Worm (Caenorhabditis elegans) whole organism, young adult: Measurements from ENCODE around the gene catp-6.

Source experiments
- B0035.1 ChIP-seq: sonication (generic microtip); optimal IDR thresholded peaks from 2 replicates; lab custom pipeline; 2016; ENCODE audit warnings: missing genetic modification characterization, mild to moderate bottlenecking, missing compliant biosample characterization, missing genotype, missing genetic modification reagents
- B0261.1 ChIP-seq: sonication (generic microtip); optimal IDR thresholded peaks from 2 replicates; lab custom pipeline; 2016; ENCODE audit warnings: mild to moderate bottlenecking, missing genetic modification characterization, moderate library complexity, missing compliant biosample characterization
- C06A6.2 ChIP-seq: fragments of 200-800 bp; sonication (Bioruptor generic); conservative IDR thresholded peaks from 2 replicates; pipeline ENCODE4 v1.3.6; 2022; ENCODE audit warnings: missing genetic modification characterization, missing compliant biosample characterization
- F33H1.4 ChIP-seq: fragments of 200-800 bp; sonication (Bioruptor generic); IDR thresholded peaks from 2 replicates; pipeline ENCODE4 v1.3.6; 2022; ENCODE audit warnings: missing genetic modification reagents, missing genetic modification characterization, missing compliant biosample characterization
- F57C9.4 ChIP-seq: sonication (generic microtip); optimal IDR thresholded peaks from 2 replicates; lab custom pipeline; 2017; ENCODE audit warnings: mild to moderate bottlenecking, missing genetic modification characterization, missing compliant biosample characterization
- T07F8.4 ChIP-seq: sonication (generic microtip); optimal IDR thresholded peaks from 2 replicates; lab custom pipeline; 2016; ENCODE audit warnings: mild to moderate bottlenecking, missing genetic modification characterization, moderate library complexity, missing compliant biosample characterization
- Y53F4B.3 ChIP-seq: fragments of 200-800 bp; sonication (Bioruptor generic); IDR thresholded peaks from 2 replicates; pipeline ENCODE4 v1.3.6; 2022; ENCODE audit warnings: missing genetic modification reagents, missing genetic modification characterization, missing compliant biosample characterization
- Y79H2A.3 ChIP-seq: fragments of 200-800 bp; sonication (Bioruptor generic); conservative IDR thresholded peaks from 2 replicates; pipeline ENCODE4 v1.3.6; 2022; ENCODE audit warnings: missing genetic modification reagents, missing genetic modification characterization, missing compliant biosample characterization
- ZK185.1 ChIP-seq: sonication (generic microtip); optimal IDR thresholded peaks from 2 replicates; lab custom pipeline; 2016; ENCODE audit warnings: mild to moderate bottlenecking, missing genetic modification characterization, missing compliant biosample characterization; ENCODE audit not compliant: poor library complexity, severe bottlenecking
- aptf-2 ChIP-seq: fragments of 200-800 bp; sonication (Bioruptor generic); conservative IDR thresholded peaks from 2 replicates; pipeline ENCODE4 v1.3.6; 2022; ENCODE audit warnings: missing genetic modification reagents, missing genetic modification characterization, missing compliant biosample characterization
- atf-7 ChIP-seq: sonication (generic microtip); optimal IDR thresholded peaks from 2 replicates; lab custom pipeline; 2017; ENCODE audit warnings: mild to moderate bottlenecking, missing genetic modification characterization, missing compliant biosample characterization
- bed-1 ChIP-seq: fragments of 200-800 bp; sonication (Bioruptor generic); IDR thresholded peaks from 2 replicates; pipeline ENCODE4 v1.3.6; 2022; ENCODE audit warnings: missing genetic modification reagents, missing genetic modification characterization, missing compliant biosample characterization
- cebp-2 ChIP-seq: fragments of 200-800 bp; sonication (Bioruptor generic); IDR thresholded peaks from 2 replicates; pipeline ENCODE4 v1.3.6; 2022; ENCODE audit warnings: missing genetic modification characterization, missing compliant biosample characterization
- egl-44 ChIP-seq: fragments of 200-800 bp; sonication (Bioruptor generic); IDR thresholded peaks from 2 replicates; pipeline ENCODE4 v1.3.6; 2022; ENCODE audit warnings: missing genetic modification reagents, missing genetic modification characterization, missing compliant biosample characterization
- egrh-3 ChIP-seq: fragments of 200-800 bp; sonication (Bioruptor generic); IDR thresholded peaks from 2 replicates; pipeline ENCODE4 v1.3.6; 2022; ENCODE audit warnings: missing genetic modification reagents, missing genetic modification characterization, missing compliant biosample characterization
- ets-4 ChIP-seq: fragments of 200-800 bp; sonication (Bioruptor generic); optimal IDR thresholded peaks from 2 replicates; lab custom pipeline; 2018; ENCODE audit warnings: mild to moderate bottlenecking, missing genetic modification characterization, missing compliant biosample characterization
- him-1 ChIP-seq: sonication (generic microtip); optimal IDR thresholded peaks from 2 replicates; lab custom pipeline; 2016; ENCODE audit warnings: missing genotype, missing genetic modification reagents, missing genetic modification characterization, missing compliant biosample characterization
- hmg-1.2 ChIP-seq: fragments of 200-800 bp; sonication (Bioruptor generic); IDR thresholded peaks from 2 replicates; pipeline ENCODE4 v1.3.6; 2022; ENCODE audit warnings: missing genetic modification reagents, missing genetic modification characterization, missing compliant biosample characterization
- lin-26 ChIP-seq: fragments of 200-800 bp; sonication (Bioruptor generic); IDR thresholded peaks from 2 replicates; pipeline ENCODE4 v1.3.6; 2022; ENCODE audit warnings: missing genetic modification reagents, missing genetic modification characterization, missing compliant biosample characterization
- lin-54 ChIP-seq: fragments of 200-800 bp; sonication (Bioruptor generic); optimal IDR thresholded peaks from 2 replicates; lab custom pipeline; 2018; ENCODE audit warnings: mild to moderate bottlenecking, missing genetic modification characterization, missing compliant biosample characterization
- madf-10 ChIP-seq: sonication (generic microtip); optimal IDR thresholded peaks from 2 replicates; lab custom pipeline; 2016; ENCODE audit warnings: mild to moderate bottlenecking, missing genetic modification characterization, missing compliant biosample characterization
- madf-8 ChIP-seq: fragments of 200-800 bp; sonication (Bioruptor generic); conservative IDR thresholded peaks from 2 replicates; pipeline ENCODE4 v1.3.6; 2022; ENCODE audit warnings: missing genetic modification reagents, missing genetic modification characterization, missing compliant biosample characterization
- mes-4 ChIP-seq: sonication (generic microtip); optimal IDR thresholded peaks from 2 replicates; lab custom pipeline; 2016; ENCODE audit warnings: missing genotype, missing genetic modification characterization, missing compliant biosample characterization
- mxl-1 ChIP-seq: sonication (generic microtip); optimal IDR thresholded peaks from 2 replicates; lab custom pipeline; 2016; ENCODE audit warnings: missing genetic modification characterization, missing compliant biosample characterization
- nfyb-1 ChIP-seq: fragments of 200-800 bp; sonication (Bioruptor generic); IDR thresholded peaks from 2 replicates; pipeline ENCODE4 v1.3.6; 2022; ENCODE audit warnings: missing genetic modification reagents, missing genetic modification characterization, missing compliant biosample characterization
- nhr-80 ChIP-seq: sonication (generic microtip); optimal IDR thresholded peaks from 2 replicates; lab custom pipeline; 2016; ENCODE audit warnings: missing genetic modification characterization, missing compliant biosample characterization
- nhr-90 ChIP-seq: sonication (generic microtip); optimal IDR thresholded peaks from 2 replicates; lab custom pipeline; 2016; ENCODE audit warnings: missing genotype, mild to moderate bottlenecking, missing genetic modification characterization, missing compliant biosample characterization
- sdz-38 ChIP-seq: sonication (generic microtip); optimal IDR thresholded peaks from 2 replicates; lab custom pipeline; 2016; ENCODE audit warnings: missing genotype, missing genetic modification characterization, missing compliant biosample characterization
- tbp1 ChIP-seq: fragments of 200-800 bp; sonication (Bioruptor generic); optimal IDR thresholded peaks from 2 replicates; lab custom pipeline; 2018; ENCODE audit warnings: mild to moderate bottlenecking, missing genetic modification characterization, missing compliant biosample characterization
- tbx-9 ChIP-seq: sonication (generic microtip); optimal IDR thresholded peaks from 2 replicates; lab custom pipeline; 2016; ENCODE audit warnings: borderline replicate concordance, missing genetic modification characterization, inconsistent platforms, missing compliant biosample characterization
- unc-62 ChIP-seq: fragments of 150-350 bp; optimal IDR thresholded peaks from 2 replicates; lab custom pipeline; 2014; ENCODE audit warnings: missing biosample characterization, missing genetic modification reagents, missing genetic modification characterization
- ztf-22 ChIP-seq: fragments of 200-800 bp; sonication (Bioruptor generic); optimal IDR thresholded peaks from 2 replicates; lab custom pipeline; 2018; ENCODE audit warnings: mild to moderate bottlenecking, missing genetic modification characterization, moderate library complexity, missing compliant biosample characterization
- ztf-28 ChIP-seq: fragments of 200-800 bp; sonication (Bioruptor generic); IDR thresholded peaks from 2 replicates; pipeline ENCODE4 v1.3.6; 2022; ENCODE audit warnings: missing genetic modification reagents, missing genetic modification characterization, missing compliant biosample characterization
- ztf-3 ChIP-seq: fragments of 200-800 bp; sonication (Bioruptor generic); optimal IDR thresholded peaks from 2 replicates; lab custom pipeline; 2018; ENCODE audit warnings: mild to moderate bottlenecking, missing genetic modification characterization, missing compliant biosample characterization
- ztf-6 ChIP-seq: fragments of 200-800 bp; sonication (Bioruptor generic); IDR thresholded peaks from 2 replicates; pipeline ENCODE4 v1.3.6; 2022; ENCODE audit warnings: missing genetic modification reagents, missing genetic modification characterization, missing compliant biosample characterization

Gene catp-6

DNA sequence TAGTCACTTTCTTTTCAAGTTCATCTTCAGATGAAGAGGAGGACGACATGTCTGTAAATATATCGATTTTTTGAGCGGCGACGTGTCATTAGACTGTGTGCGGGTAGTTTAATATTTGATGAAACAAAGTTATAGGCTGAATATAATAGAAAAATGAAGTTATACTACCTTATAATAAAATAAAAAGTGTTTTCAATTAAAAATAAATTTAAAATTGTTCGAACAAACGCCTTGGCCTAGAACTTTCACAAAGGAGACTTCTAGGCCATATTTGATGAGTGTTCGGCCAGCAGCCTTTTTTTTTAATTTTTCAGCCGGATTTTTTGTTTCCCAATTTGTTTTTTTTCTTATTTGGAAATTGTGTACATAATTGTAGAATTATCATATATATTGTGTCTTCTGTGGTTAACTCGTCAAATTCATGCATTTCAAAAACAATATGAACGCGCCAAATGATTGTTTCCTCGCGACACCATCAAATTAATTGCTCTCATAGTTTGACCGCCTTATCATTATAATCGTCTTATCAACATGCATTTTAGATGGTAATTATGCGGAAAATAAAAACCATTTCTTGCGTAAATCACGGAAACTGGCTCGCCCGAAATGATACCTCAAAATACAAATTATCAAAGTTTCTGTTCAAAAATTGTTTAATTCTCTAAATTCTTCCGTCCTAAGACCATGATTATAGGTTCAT lies 26.9 kb downstream of the catp-6 start, which contains the start of gene T13F2.2:
TSS of gene T13F2.2 (minus strand) at position 51 of the 700 bp plus-strand sequence.
- TF ChIP-seq F33H1.4 (GFP tag; lab: Robert Waterston, UW) (no peak), egl-44 (GFP tag; lab: Robert Waterston, UW) (no peak), lin-54 (GFP tag; lab: Kevin White, UChicago) (peak; percentile 15), egrh-3 (GFP tag; lab: Robert Waterston, UW) (no peak), ZK185.1 (no peak), ztf-22 (GFP tag; lab: Kevin White, UChicago) (no peak), lin-26 (no peak), B0035.1 (tag; lab: Kevin White, UChicago) (no peak), nhr-80 (peak; percentile 46)

- TF ChIP-seq hmg-1.2 (GFP tag; lab: Robert Waterston, UW) (peak; percentile 8; the same call in 1 of the 2 replicates), sdz-38 (tag; lab: Kevin White, UChicago) (no peak)
Observed at ce11 chrIV:9796494-9796893, 27.9 kb downstream of the catp-6 start, which contains the start of gene pis-1. TSS of gene pis-1 (minus strand) at chrIV:9796594.

DNA sequence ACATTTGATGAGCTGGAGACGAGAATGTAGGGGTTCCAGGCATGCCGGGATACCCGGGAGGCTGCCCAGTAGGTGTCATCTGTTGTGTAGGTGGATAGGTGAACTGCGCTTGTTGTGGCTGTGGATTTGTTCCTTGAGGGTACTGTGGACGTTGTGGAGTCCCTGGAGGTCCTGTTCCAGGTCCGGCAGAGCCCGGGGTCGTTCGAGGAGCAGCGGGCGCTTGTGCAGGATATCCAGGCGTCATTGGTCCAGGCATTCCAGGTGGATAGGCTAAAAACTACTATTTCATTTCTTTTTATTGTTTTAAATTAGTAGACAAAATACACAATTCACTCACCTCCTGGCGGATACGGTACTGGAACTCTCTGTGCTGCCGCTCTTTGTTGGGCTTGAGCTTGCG lies 29.1 kb downstream of the catp-6 start:
- TF ChIP-seq atf-7 (no peak), ets-4 (GFP tag; lab: Kevin White, UChicago) (no peak), ztf-6 (GFP tag; lab: Robert Waterston, UW) (no peak), him-1 (tag; lab: Kevin White, UChicago) (no peak), madf-10 (tag; lab: Kevin White, UChicago) (no peak), ztf-22 (GFP tag; lab: Kevin White, UChicago) (no peak), hmg-1.2 (GFP tag; lab: Robert Waterston, UW) (no peak), madf-8 (GFP tag; lab: Robert Waterston, UW) (no peak), bed-1 (GFP tag; lab: Robert Waterston, UW) (no peak), mxl-1 (no peak), F57C9.4 (tag; lab: Kevin White, UChicago) (no peak), tbp1 (GFP tag; lab: Kevin White, UChicago) (no peak), cebp-2 (GFP tag; lab: Robert Waterston, UW) (no peak), Y79H2A.3 (no peak)

- TF ChIP-seq C06A6.2 (GFP tag; lab: Robert Waterston, UW), result no peak
- TF ChIP-seq nfyb-1 (GFP tag; lab: Robert Waterston, UW), result no peak
- no peak for TF ChIP-seq T07F8.4 (tag; lab: Kevin White, UChicago)
Observed at ce11 chrIV:9790708-9791107, 33.7 kb downstream of the catp-6 start.

ce11 chrIV:9789496-9789895 lies 34.9 kb downstream of the catp-6 start, which contains the start of gene T13F2.4:
TSS of gene T13F2.4 (plus strand) at chrIV:9789796.
- no peak for TF ChIP-seq ztf-28
- TF ChIP-seq, all 124 proteins: peak for 0

- TF ChIP-seq ztf-3, result no peak
- TF ChIP-seq mes-4, result no peak
- no peak for TF ChIP-seq ztf-22 (GFP tag; lab: Kevin White, UChicago)
- TF ChIP-seq bed-1 (GFP tag; lab: Robert Waterston, UW), result no peak
- TF ChIP-seq Y53F4B.3 (GFP tag; lab: Robert Waterston, UW), result no peak
- TF ChIP-seq tbx-9 (tag; lab: Kevin White, UChicago), result no peak
- TF ChIP-seq egl-44 (GFP tag; lab: Robert Waterston, UW), result no peak
- TF ChIP-seq aptf-2 (GFP tag; lab: Robert Waterston, UW), result no peak
- no peak for TF ChIP-seq Y79H2A.3
- no peak for TF ChIP-seq unc-62 (GFP tag; lab: Kevin White, UChicago)
- TF ChIP-seq nhr-90 (tag; lab: Kevin White, UChicago), result no peak
- TF ChIP-seq B0261.1, result no peak
Observed at ce11 chrIV:9784689-9785088, 39.7 kb downstream of the catp-6 start, which contains the start of gene sre-4. TSS of gene sre-4 (minus strand) at chrIV:9784789.
